Worm (Caenorhabditis elegans) whole organism, late embryonic: ENCODE results near the gene phdh-1.

Source experiments
- C38D4.7 ChIP-seq: fragments of 200-800 bp; sonication (Bioruptor generic); optimal IDR thresholded peaks from 2 replicates; lab custom pipeline; 2018; ENCODE audit warnings: mild to moderate bottlenecking, missing genetic modification characterization, moderate library complexity, missing compliant biosample characterization
- F13H6.1 ChIP-seq: sonication (generic microtip); optimal IDR thresholded peaks from 2 replicates; lab custom pipeline; 2016; ENCODE audit warnings: missing genetic modification characterization, missing compliant biosample characterization
- T23F11.4 ChIP-seq: fragments of 200-800 bp; sonication (Bioruptor generic); optimal IDR thresholded peaks from 2 replicates; lab custom pipeline; 2018; ENCODE audit warnings: mild to moderate bottlenecking, missing genetic modification characterization, missing compliant biosample characterization
- ceh-14 ChIP-seq: sonication (generic microtip); optimal IDR thresholded peaks from 2 replicates; lab custom pipeline; 2016; ENCODE audit warnings: missing genotype, missing genetic modification characterization, missing compliant biosample characterization
- ceh-19 ChIP-seq: fragments of 200-800 bp; sonication (Bioruptor generic); optimal IDR thresholded peaks from 2 replicates; lab custom pipeline; 2018; ENCODE audit warnings: mild to moderate bottlenecking, missing genetic modification characterization, missing compliant biosample characterization
- ceh-2 ChIP-seq: sonication (generic microtip); optimal IDR thresholded peaks from 2 replicates; lab custom pipeline; 2016; ENCODE audit warnings: missing genotype, missing genetic modification characterization, missing compliant biosample characterization
- ceh-24 ChIP-seq: sonication (generic microtip); optimal IDR thresholded peaks from 2 replicates; lab custom pipeline; 2016; ENCODE audit warnings: mild to moderate bottlenecking, missing genetic modification characterization, missing compliant biosample characterization
- ceh-30 ChIP-seq: fragments of 150-350 bp; optimal IDR thresholded peaks from 2 replicates; lab custom pipeline; 2014; ENCODE audit warnings: missing biosample characterization, missing genetic modification characterization
- ceh-45 ChIP-seq: fragments of 200-800 bp; sonication (Bioruptor generic); IDR thresholded peaks from 2 replicates; pipeline ENCODE4 v1.3.6; 2022; ENCODE audit warnings: missing genetic modification reagents, missing genetic modification characterization, missing compliant biosample characterization
- ceh-6 ChIP-seq: fragments of 200-800 bp; sonication (Bioruptor generic); optimal IDR thresholded peaks from 2 replicates; lab custom pipeline; 2018; ENCODE audit warnings: mild to moderate bottlenecking, missing genetic modification characterization, missing compliant biosample characterization
- ceh-9 ChIP-seq: sonication (generic microtip); optimal IDR thresholded peaks from 2 replicates; lab custom pipeline; 2016; ENCODE audit warnings: mild to moderate bottlenecking, missing genetic modification characterization, inconsistent platforms, missing compliant biosample characterization
- che-1 ChIP-seq: sonication (generic microtip); optimal IDR thresholded peaks from 2 replicates; lab custom pipeline; 2016; ENCODE audit warnings: mild to moderate bottlenecking, missing genetic modification characterization, missing compliant biosample characterization
- dmd-4 ChIP-seq: sonication (generic microtip); optimal IDR thresholded peaks from 2 replicates; lab custom pipeline; 2016; ENCODE audit warnings: borderline replicate concordance, missing genetic modification characterization, missing compliant biosample characterization
- dve-1 ChIP-seq: sonication (generic microtip); optimal IDR thresholded peaks from 2 replicates; lab custom pipeline; 2017; ENCODE audit warnings: antibody characterized with exemption, mild to moderate bottlenecking, missing genetic modification characterization, missing compliant biosample characterization
- elt-2 ChIP-seq: sonication (generic microtip); optimal IDR thresholded peaks from 2 replicates; lab custom pipeline; 2016; ENCODE audit warnings: missing genetic modification reagents, missing genetic modification characterization, missing compliant biosample characterization
- elt-4 ChIP-seq: sonication (generic microtip); optimal IDR thresholded peaks from 2 replicates; lab custom pipeline; 2016; ENCODE audit warnings: missing genetic modification characterization, missing compliant biosample characterization
- ets-4 ChIP-seq: sonication (generic microtip); optimal IDR thresholded peaks from 2 replicates; lab custom pipeline; 2016; ENCODE audit warnings: missing genetic modification characterization, missing compliant biosample characterization
- eyg-1 ChIP-seq: sonication (generic microtip); optimal IDR thresholded peaks from 2 replicates; lab custom pipeline; 2016; ENCODE audit warnings: missing genotype, missing genetic modification characterization, missing compliant biosample characterization
- fax-1 ChIP-seq: sonication (generic microtip); optimal IDR thresholded peaks from 2 replicates; lab custom pipeline; 2016; ENCODE audit warnings: missing genotype, missing genetic modification characterization, missing compliant biosample characterization
- hlh-15 ChIP-seq: sonication (generic microtip); optimal IDR thresholded peaks from 2 replicates; lab custom pipeline; 2016; ENCODE audit warnings: missing genetic modification characterization, missing compliant biosample characterization
- lim-6 ChIP-seq: sonication (generic microtip); optimal IDR thresholded peaks from 2 replicates; lab custom pipeline; 2016; ENCODE audit warnings: missing genetic modification characterization, missing compliant biosample characterization
- lin-11 ChIP-seq: fragments of 200-800 bp; sonication (Bioruptor generic); optimal IDR thresholded peaks from 2 replicates; lab custom pipeline; 2018; ENCODE audit warnings: mild to moderate bottlenecking, missing genetic modification characterization, missing compliant biosample characterization
- madf-2 ChIP-seq: sonication (generic microtip); optimal IDR thresholded peaks from 2 replicates; lab custom pipeline; 2017; ENCODE audit warnings: missing genetic modification characterization, missing compliant biosample characterization
- mec-3 ChIP-seq: sonication (generic microtip); optimal IDR thresholded peaks from 2 replicates; lab custom pipeline; 2016; ENCODE audit warnings: borderline replicate concordance, missing genetic modification characterization, missing compliant biosample characterization
- nfya-1 ChIP-seq: sonication (generic microtip); optimal IDR thresholded peaks from 2 replicates; lab custom pipeline; 2017; ENCODE audit warnings: missing genetic modification characterization, mild to moderate bottlenecking, missing compliant biosample characterization, antibody characterized with exemption, moderate library complexity
- nhr-232 ChIP-seq: sonication (generic microtip); optimal IDR thresholded peaks from 2 replicates; lab custom pipeline; 2016; ENCODE audit warnings: missing genetic modification characterization, missing compliant biosample characterization
- npax-4 ChIP-seq: sonication (generic microtip); optimal IDR thresholded peaks from 2 replicates; lab custom pipeline; 2016; ENCODE audit warnings: missing genetic modification characterization, missing compliant biosample characterization
- odd-2 ChIP-seq: sonication (generic microtip); optimal IDR thresholded peaks from 2 replicates; lab custom pipeline; 2017; ENCODE audit warnings: antibody characterized with exemption, mild to moderate bottlenecking, missing genetic modification characterization, missing compliant biosample characterization
- pag-3 ChIP-seq: sonication (generic microtip); optimal IDR thresholded peaks from 2 replicates; lab custom pipeline; 2016; ENCODE audit warnings: missing compliant biosample characterization, missing genetic modification characterization, borderline replicate concordance
- pax-1 ChIP-seq: fragments of 150-350 bp; optimal IDR thresholded peaks from 2 replicates; lab custom pipeline; 2014; ENCODE audit warnings: missing biosample characterization, missing genetic modification characterization
- pha-4 ChIP-seq: fragments of 150-350 bp; optimal IDR thresholded peaks from 2 replicates; lab custom pipeline; 2018; ENCODE audit warnings: missing biosample characterization, missing genetic modification reagents, missing genetic modification characterization
- pqm-1 ChIP-seq: sonication (generic microtip); optimal IDR thresholded peaks from 2 replicates; lab custom pipeline; 2016; ENCODE audit warnings: missing genetic modification characterization, missing compliant biosample characterization
- pros-1 ChIP-seq: fragments of 150-350 bp; optimal IDR thresholded peaks from 2 replicates; lab custom pipeline; 2014; ENCODE audit warnings: missing biosample characterization, missing genetic modification reagents, missing genetic modification characterization
- ref-2 ChIP-seq: sonication (generic microtip); optimal IDR thresholded peaks from 2 replicates; lab custom pipeline; 2016; ENCODE audit warnings: missing genetic modification characterization, missing compliant biosample characterization
- rnt-1 ChIP-seq: sonication (generic microtip); optimal IDR thresholded peaks from 2 replicates; lab custom pipeline; 2016; ENCODE audit warnings: missing genetic modification characterization, missing compliant biosample characterization
- sdc-2 ChIP-seq: sonication (generic microtip); optimal IDR thresholded peaks from 2 replicates; lab custom pipeline; 2016; ENCODE audit warnings: missing genotype, missing genetic modification characterization, missing compliant biosample characterization
- syd-9 ChIP-seq: sonication (generic microtip); optimal IDR thresholded peaks from 2 replicates; lab custom pipeline; 2016; ENCODE audit warnings: mild to moderate bottlenecking, missing genetic modification characterization, moderate library complexity, missing compliant biosample characterization
- ttx-3 ChIP-seq: sonication (generic microtip); optimal IDR thresholded peaks from 2 replicates; lab custom pipeline; 2016; ENCODE audit warnings: missing genetic modification reagents, missing genetic modification characterization, missing compliant biosample characterization
- unc-3 ChIP-seq, 2 experiments: fragments of 200-800 bp in 1 of 2; sonication (Bioruptor generic) in 1 of 2; sonication (generic microtip) in 1 of 2; conservative IDR thresholded peaks in 1 of 2; optimal IDR thresholded peaks in 1 of 2; 2 replicates each; pipeline versions ENCODE4 v1.3.6 to Lab custom; 2016 to 2022; ENCODE audit warnings: missing compliant biosample characterization in 2 of 2, missing genetic modification characterization in 2 of 2, missing genetic modification reagents in 1 of 2
- unc-55 ChIP-seq: sonication (generic microtip); optimal IDR thresholded peaks from 2 replicates; lab custom pipeline; 2017; ENCODE audit warnings: missing biosample characterization, missing genetic modification reagents, missing genetic modification characterization

phdh-1 gene

DNA sequence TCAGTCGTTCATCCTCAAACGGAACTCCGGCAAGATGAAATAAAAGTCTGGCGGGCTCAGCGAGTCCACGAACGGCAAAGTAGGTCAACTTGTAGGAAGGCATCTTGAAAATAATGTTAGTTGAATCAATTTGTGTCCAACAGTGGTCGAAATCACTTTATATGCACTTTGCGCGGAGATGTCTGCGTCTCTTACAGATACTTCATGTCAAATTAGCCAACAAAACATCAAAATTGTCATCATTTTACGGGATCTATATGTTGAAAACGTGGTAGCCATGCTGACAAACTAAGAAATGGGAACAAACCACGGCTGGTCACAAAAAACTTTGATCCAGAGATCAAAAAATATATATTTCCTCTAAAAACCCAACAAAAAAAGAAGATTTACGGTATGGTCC, 20.5 kb downstream of the phdh-1 start, which contains the start of gene gst-12:
TSS of gene gst-12 (minus strand) at position 254 of the 400 bp plus-strand sequence.
- TF ChIP-seq dmd-4 (tag; lab: Kevin White, UChicago) (no peak), T23F11.4 (GFP tag; lab: Kevin White, UChicago) (no peak), F13H6.1 (tag; lab: Kevin White, UChicago) (no peak), ceh-6 (GFP tag; lab: Kevin White, UChicago) (no peak), nfya-1 (no peak), ets-4 (tag; lab: Kevin White, UChicago) (no peak), ceh-45 (no peak)
- TF ChIP-seq, all 69 proteins: peak for 0

DNA sequence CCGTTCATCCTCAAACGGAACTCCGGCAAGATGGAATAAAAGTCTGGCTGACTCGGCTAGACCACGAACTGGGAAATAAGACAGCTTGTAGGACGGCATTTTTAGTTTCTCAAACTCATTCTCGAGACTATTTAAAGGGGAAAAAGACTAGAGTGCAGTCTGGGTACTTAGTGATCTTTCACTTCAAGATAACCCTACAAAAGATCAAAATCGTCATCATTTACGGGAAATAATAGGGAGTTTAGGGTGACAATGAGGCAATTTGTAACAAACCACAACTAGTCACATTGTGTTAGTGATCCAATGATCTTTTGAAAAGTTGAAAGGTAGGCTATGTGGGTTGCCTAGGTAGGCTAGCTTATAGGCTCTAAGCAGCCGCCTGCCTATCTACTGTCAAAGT, 22.3 kb downstream of the phdh-1 start, which contains the start of gene gst-14:
TSS of gene gst-14 (minus strand) at position 101 of the 400 bp plus-strand sequence.
- TF ChIP-seq pag-3 (no peak), pha-4 (tag; lab: Kevin White, UChicago) (no peak), odd-2 (tag; lab: Kevin White, UChicago) (no peak), nfya-1 (no peak), F13H6.1 (tag; lab: Kevin White, UChicago) (no peak), dve-1 (tag; lab: Kevin White, UChicago) (no peak), syd-9 (no peak), ceh-30 (no peak), che-1 (tag; lab: Kevin White, UChicago) (no peak), ttx-3 (no peak), lim-6 (tag; lab: Kevin White, UChicago) (no peak), madf-2 (tag; lab: Kevin White, UChicago) (no peak), ceh-14 (tag; lab: Kevin White, UChicago) (no peak)

DNA sequence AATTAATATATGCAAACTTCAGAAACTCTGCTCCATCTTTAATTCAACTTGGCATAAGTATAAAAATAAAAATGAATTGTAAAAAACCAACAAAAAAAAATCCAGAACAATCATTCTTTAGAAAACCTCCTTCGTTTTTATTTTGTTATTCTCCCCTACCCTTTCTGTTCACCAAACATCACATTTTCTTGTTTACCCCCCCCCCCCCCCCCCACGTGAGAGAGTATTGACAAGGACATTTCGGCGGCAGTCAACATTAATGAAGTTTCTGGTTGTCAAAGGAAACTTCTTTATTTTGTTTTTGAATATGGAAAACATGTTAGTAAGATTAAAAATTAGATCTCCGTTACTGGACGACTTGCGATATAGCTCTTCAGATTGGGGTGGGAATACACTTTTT, 23.8 kb downstream of the phdh-1 start:
- TF ChIP-seq hlh-15 (no peak), pqm-1 (tag; lab: Kevin White, UChicago) (no peak), dmd-4 (tag; lab: Kevin White, UChicago) (no peak), npax-4 (tag; lab: Kevin White, UChicago) (no peak), madf-2 (tag; lab: Kevin White, UChicago) (no peak), C38D4.7 (GFP tag; lab: Kevin White, UChicago) (no peak), ceh-45 (no peak), pax-1 (tag; lab: Kevin White, UChicago) (no peak), lin-11 (tag; lab: Kevin White, UChicago) (no peak), nhr-232 (no peak), fax-1 (tag; lab: Kevin White, UChicago) (no peak), dve-1 (tag; lab: Kevin White, UChicago) (no peak), ceh-9 (tag; lab: Kevin White, UChicago) (no peak), pros-1 (no peak), unc-55 (GFP tag; lab: Kevin White, UChicago) (no peak), unc-3 (GFP tag; conservative IDR thresholded peaks at IDR 0.05; lab: Robert Waterston, UW) (no peak), unc-3 (tag; optimal IDR thresholded peaks at IDR 0.05; lab: Kevin White, UChicago) (no peak), odd-2 (tag; lab: Kevin White, UChicago) (no peak), eyg-1 (tag; lab: Kevin White, UChicago) (no peak), ceh-19 (GFP tag; lab: Kevin White, UChicago) (no peak)

DNA sequence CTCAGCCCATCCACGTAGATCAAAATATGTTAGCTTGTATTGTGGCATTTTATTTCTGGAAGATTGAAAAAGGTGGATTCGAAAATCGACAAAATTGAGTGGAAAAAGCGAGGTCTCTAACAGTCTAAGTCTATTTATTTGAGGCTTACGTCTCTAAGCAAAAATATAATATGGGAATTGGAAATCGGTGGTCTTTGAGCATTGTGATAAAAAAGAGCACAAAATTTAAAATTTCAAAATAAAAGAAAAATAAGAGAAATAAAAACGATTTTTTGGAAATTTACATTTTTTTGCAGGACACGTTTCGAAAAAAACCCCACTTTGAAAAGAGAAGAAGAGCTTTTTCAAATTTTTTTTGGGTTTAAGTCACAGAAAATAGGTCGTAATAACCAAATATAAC, 25.2 kb downstream of the phdh-1 start, which contains the start of gene gst-15:
TSS of gene gst-15 (minus strand) at position 101 of the 400 bp plus-strand sequence.
- TF ChIP-seq rnt-1 (tag; lab: Kevin White, UChicago) (no peak), ref-2 (no peak), sdc-2 (tag; lab: Kevin White, UChicago) (no peak), ets-4 (tag; lab: Kevin White, UChicago) (no peak), syd-9 (no peak), hlh-15 (no peak), elt-2 (tag; lab: Kevin White, UChicago) (no peak), ceh-24 (tag; lab: Kevin White, UChicago) (no peak), ceh-45 (no peak), pha-4 (tag; lab: Kevin White, UChicago) (no peak), ceh-2 (tag; lab: Kevin White, UChicago) (no peak), dve-1 (tag; lab: Kevin White, UChicago) (no peak), mec-3 (no peak), nhr-232 (no peak), unc-55 (GFP tag; lab: Kevin White, UChicago) (no peak), elt-4 (no peak), nfya-1 (no peak), unc-3 (GFP tag; conservative IDR thresholded peaks at IDR 0.05; lab: Robert Waterston, UW) (no peak), unc-3 (tag; optimal IDR thresholded peaks at IDR 0.05; lab: Kevin White, UChicago) (no peak)
